Worm (Caenorhabditis elegans) whole organism, mixed stage, embryonic: ENCODE measurements around the gene atgp-2.
A peak's percentile ranks its signal among the peaks of the same experiment; 100 is the strongest.

ENCODE experiments used
- M03D4.4 ChIP-seq: sonication (generic microtip); optimal IDR thresholded peaks from 2 replicates; lab custom pipeline; 2017; ENCODE audit warnings: mild to moderate bottlenecking, missing genetic modification characterization, missing compliant biosample characterization
- bed-3 ChIP-seq: fragments of 200-800 bp; sonication (Bioruptor generic); optimal IDR thresholded peaks from 3 replicates; lab custom pipeline; 2018; ENCODE audit warnings: mild to moderate bottlenecking, missing genetic modification characterization, moderate library complexity, missing compliant biosample characterization
- ceh-39 ChIP-seq: fragments of 150-350 bp; optimal IDR thresholded peaks from 2 replicates; lab custom pipeline; 2014; ENCODE audit warnings: missing biosample characterization, missing genetic modification characterization
- ceh-43 ChIP-seq: fragments of 200-800 bp; sonication (Bioruptor generic); optimal IDR thresholded peaks from 2 replicates; lab custom pipeline; 2018; ENCODE audit warnings: mild to moderate bottlenecking, missing genetic modification characterization, moderate library complexity, missing compliant biosample characterization
- ceh-83 ChIP-seq: fragments of 200-800 bp; sonication (Bioruptor generic); optimal IDR thresholded peaks from 2 replicates; lab custom pipeline; 2018; ENCODE audit warnings: mild to moderate bottlenecking, missing genetic modification characterization, missing compliant biosample characterization
- ces-1 ChIP-seq: fragments of 150-350 bp; optimal IDR thresholded peaks from 2 replicates; lab custom pipeline; 2014; ENCODE audit warnings: missing biosample characterization, missing genetic modification reagents, missing genetic modification characterization
- cnd-1 ChIP-seq: fragments of 200-800 bp; sonication (Bioruptor generic); optimal IDR thresholded peaks from 2 replicates; lab custom pipeline; 2018; ENCODE audit warnings: mild to moderate bottlenecking, missing genetic modification characterization, missing compliant biosample characterization
- drap-1 ChIP-seq: fragments of 200-800 bp; sonication (Bioruptor generic); optimal IDR thresholded peaks from 3 replicates; lab custom pipeline; 2018; ENCODE audit warnings: mild to moderate bottlenecking, missing genetic modification characterization, missing compliant biosample characterization
- elt-1 ChIP-seq: sonication (generic microtip); optimal IDR thresholded peaks from 2 replicates; lab custom pipeline; 2017; ENCODE audit warnings: missing genetic modification characterization, mild to moderate bottlenecking, missing compliant biosample characterization, antibody characterized with exemption, moderate library complexity, borderline replicate concordance; ENCODE audit not compliant: insufficient read depth
- elt-3 ChIP-seq: fragments of 150-350 bp; optimal IDR thresholded peaks from 2 replicates; lab custom pipeline; 2014; ENCODE audit warnings: missing biosample characterization, missing genetic modification characterization
- flh-1 ChIP-seq: fragments of 200-800 bp; sonication (Bioruptor generic); optimal IDR thresholded peaks from 2 replicates; lab custom pipeline; 2018; ENCODE audit warnings: mild to moderate bottlenecking, missing genetic modification characterization, moderate library complexity, missing compliant biosample characterization
- ham-2 ChIP-seq: fragments of 200-800 bp; sonication (Bioruptor generic); optimal IDR thresholded peaks from 2 replicates; lab custom pipeline; 2018; ENCODE audit warnings: mild to moderate bottlenecking, missing genetic modification characterization, missing compliant biosample characterization
- hlh-1 ChIP-seq: fragments of 150-350 bp; optimal IDR thresholded peaks from 2 replicates; lab custom pipeline; 2014; ENCODE audit warnings: missing biosample characterization, missing genetic modification reagents, missing genetic modification characterization
- lin-13 ChIP-seq: fragments of 150-350 bp; optimal IDR thresholded peaks from 2 replicates; lab custom pipeline; 2014; ENCODE audit warnings: missing biosample characterization, missing genetic modification characterization
- lin-32 ChIP-seq: fragments of 200-800 bp; sonication (Bioruptor generic); optimal IDR thresholded peaks from 2 replicates; lab custom pipeline; 2018; ENCODE audit warnings: mild to moderate bottlenecking, missing genetic modification characterization, missing compliant biosample characterization
- lsy-2 ChIP-seq: fragments of 150-350 bp; optimal IDR thresholded peaks from 2 replicates; lab custom pipeline; 2014; ENCODE audit warnings: missing biosample characterization, missing genetic modification characterization
- mep-1 ChIP-seq: fragments of 150-350 bp; optimal IDR thresholded peaks from 2 replicates; lab custom pipeline; 2017; ENCODE audit warnings: missing biosample characterization, missing genetic modification reagents, missing genetic modification characterization, inconsistent platforms
- mls-2 ChIP-seq: sonication (generic microtip); optimal IDR thresholded peaks from 2 replicates; lab custom pipeline; 2016; ENCODE audit warnings: mild to moderate bottlenecking, missing genetic modification characterization, moderate library complexity, missing compliant biosample characterization
- nhr-12 ChIP-seq: fragments of 150-350 bp; optimal IDR thresholded peaks from 2 replicates; lab custom pipeline; 2014; ENCODE audit warnings: missing biosample characterization, missing genetic modification characterization
- nhr-28 ChIP-seq: fragments of 150-350 bp; optimal IDR thresholded peaks from 2 replicates; lab custom pipeline; 2014; ENCODE audit warnings: missing biosample characterization, missing genetic modification characterization
- nhr-76 ChIP-seq: sonication (generic microtip); optimal IDR thresholded peaks from 2 replicates; lab custom pipeline; 2017; ENCODE audit warnings: missing biosample characterization, missing genetic modification characterization
- pha-4 ChIP-seq: fragments of 150-350 bp; optimal IDR thresholded peaks from 2 replicates; lab custom pipeline; 2018; ENCODE audit warnings: missing biosample characterization, missing genetic modification reagents, missing genetic modification characterization
- sem-2 ChIP-seq: fragments of 200-800 bp; sonication (Bioruptor generic); optimal IDR thresholded peaks from 2 replicates; lab custom pipeline; 2018; ENCODE audit warnings: mild to moderate bottlenecking, missing genetic modification characterization, missing compliant biosample characterization
- snpc-4 ChIP-seq: fragments of 150-350 bp; optimal IDR thresholded peaks from 2 replicates; lab custom pipeline; 2014; ENCODE audit warnings: missing biosample characterization, missing genetic modification characterization
- sptf-1 ChIP-seq: sonication (generic microtip); optimal IDR thresholded peaks from 2 replicates; lab custom pipeline; 2017; ENCODE audit warnings: mild to moderate bottlenecking, missing genetic modification characterization, moderate library complexity, missing compliant biosample characterization
- tbx-8 ChIP-seq: fragments of 200-800 bp; sonication (Bioruptor generic); optimal IDR thresholded peaks from 2 replicates; lab custom pipeline; 2018; ENCODE audit warnings: mild to moderate bottlenecking, missing genetic modification characterization, moderate library complexity, missing compliant biosample characterization
- unc-39 ChIP-seq: fragments of 150-350 bp; optimal IDR thresholded peaks from 2 replicates; lab custom pipeline; 2014; ENCODE audit warnings: missing biosample characterization, missing genetic modification characterization
- unc-62 ChIP-seq: fragments of 150-350 bp; optimal IDR thresholded peaks from 2 replicates; lab custom pipeline; 2014; ENCODE audit warnings: missing biosample characterization, missing genetic modification reagents, missing genetic modification characterization
- zip-8 ChIP-seq: fragments of 150-350 bp; optimal IDR thresholded peaks from 2 replicates; lab custom pipeline; 2014; ENCODE audit warnings: missing biosample characterization, missing genetic modification characterization
- ztf-11 ChIP-seq: fragments of 150-350 bp; optimal IDR thresholded peaks from 2 replicates; lab custom pipeline; 2014; ENCODE audit warnings: missing biosample characterization, missing genetic modification characterization

The atgp-2 gene

DNA sequence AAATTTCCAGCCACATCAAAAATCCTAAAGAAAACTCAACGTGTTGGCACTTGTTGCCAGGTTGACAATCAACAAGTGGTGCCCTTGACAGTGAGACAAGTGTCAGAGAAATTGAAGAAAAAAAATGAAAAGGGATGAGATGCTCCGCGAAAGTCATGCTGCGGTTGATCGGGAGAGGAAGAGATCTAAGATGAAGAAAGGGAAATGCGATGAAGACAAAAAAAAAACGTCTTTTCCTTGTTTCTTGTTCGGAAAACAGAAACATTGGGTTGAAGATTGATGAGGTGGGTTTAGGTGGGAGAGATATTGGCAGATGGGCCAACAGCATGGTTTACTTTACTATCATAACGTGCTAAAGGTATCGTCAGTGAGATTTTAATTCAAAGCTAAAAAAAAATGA is 26.3 kb upstream of the atgp-2 start:
- no peak for TF ChIP-seq flh-1 (GFP tag; lab: Kevin White, UChicago)
- TF ChIP-seq nhr-28 (tag; lab: Kevin White, UChicago) = no peak
- no peak for TF ChIP-seq unc-39 (tag; lab: Kevin White, UChicago)
- TF ChIP-seq zip-8 (tag; lab: Kevin White, UChicago) = no peak
- no peak for TF ChIP-seq nhr-76 (tag; lab: Kevin White, UChicago)
- no peak for TF ChIP-seq ces-1 (GFP tag; lab: Kevin White, UChicago)
- TF ChIP-seq mls-2 (tag; lab: Kevin White, UChicago) = no peak
- no peak for TF ChIP-seq ceh-39 (tag; lab: Kevin White, UChicago)
- TF ChIP-seq lin-32 = no peak
- TF ChIP-seq mep-1 (tag; lab: Kevin White, UChicago) = no peak
- TF ChIP-seq pha-4 (tag; lab: Kevin White, UChicago) = no peak
- TF ChIP-seq, all 35 proteins: peak for 0

DNA sequence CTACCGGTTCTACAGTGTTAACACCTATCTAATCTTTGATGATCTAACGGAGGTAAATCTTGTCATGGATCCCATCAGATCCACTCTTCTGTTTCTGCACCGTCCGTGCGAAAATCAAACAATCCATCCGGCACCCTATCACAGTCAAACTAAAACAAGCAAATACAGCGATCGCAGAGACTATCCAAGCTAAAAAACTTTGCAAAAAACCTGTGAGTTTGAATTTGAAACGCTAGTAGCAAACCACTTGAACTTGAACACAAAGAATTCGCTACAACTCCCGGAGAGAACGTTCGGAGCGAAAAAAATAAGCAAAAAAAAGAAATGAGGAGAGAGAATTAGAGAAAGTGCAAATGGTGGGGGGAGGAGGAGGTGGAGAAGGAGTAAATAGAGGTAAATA is 24.7 kb upstream of the atgp-2 start:
- TF ChIP-seq mep-1 (tag; lab: Kevin White, UChicago) (no peak), ceh-39 (tag; lab: Kevin White, UChicago) (no peak), nhr-12 (no peak), ces-1 (GFP tag; lab: Kevin White, UChicago) (no peak), unc-39 (tag; lab: Kevin White, UChicago) (no peak), unc-62 (GFP tag; lab: Kevin White, UChicago) (no peak), ceh-43 (GFP tag; lab: Kevin White, UChicago) (no peak), bed-3 (no peak), elt-1 (tag; lab: Kevin White, UChicago) (no peak), hlh-1 (no peak), ceh-83 (GFP tag; lab: Kevin White, UChicago) (no peak), drap-1 (no peak), lsy-2 (tag; lab: Kevin White, UChicago) (no peak), zip-8 (tag; lab: Kevin White, UChicago) (no peak), nhr-76 (tag; lab: Kevin White, UChicago) (no peak), ztf-11 (tag; lab: Kevin White, UChicago) (no peak), sptf-1 (no peak)
- TF ChIP-seq, all 35 proteins: peak for 0

DNA sequence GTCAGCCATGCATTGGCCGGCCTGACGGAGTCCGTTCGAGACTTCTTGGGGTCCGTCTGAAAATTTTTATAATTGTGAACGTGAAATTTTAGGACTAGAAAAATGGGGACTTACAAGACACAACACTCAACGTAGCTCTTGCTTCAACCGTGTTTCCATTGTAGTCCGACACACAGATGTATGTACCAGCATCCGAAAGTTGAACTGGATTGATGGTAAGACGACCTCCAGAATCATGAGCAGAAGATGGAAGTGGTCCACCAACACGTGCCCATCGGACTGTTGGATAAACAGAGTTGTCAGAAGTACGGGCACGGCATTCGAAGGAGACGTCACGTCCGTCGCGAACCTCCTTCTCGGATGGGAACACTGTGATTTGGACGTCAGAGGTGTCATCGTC is 22.4 kb upstream of the atgp-2 start:
- TF ChIP-seq ceh-83 (GFP tag; lab: Kevin White, UChicago) = no peak
- no peak for TF ChIP-seq ceh-43 (GFP tag; lab: Kevin White, UChicago)
- TF ChIP-seq tbx-8 = no peak
- TF ChIP-seq cnd-1 (tag; lab: Kevin White, UChicago) = no peak
- TF ChIP-seq nhr-76 (tag; lab: Kevin White, UChicago) = no peak
- TF ChIP-seq zip-8 (tag; lab: Kevin White, UChicago) = no peak
- no peak for TF ChIP-seq ham-2
- TF ChIP-seq ztf-11 (tag; lab: Kevin White, UChicago) = no peak
- TF ChIP-seq flh-1 (GFP tag; lab: Kevin White, UChicago) = no peak
- TF ChIP-seq sptf-1 = no peak
- no peak for TF ChIP-seq sem-2 (GFP tag; lab: Kevin White, UChicago)
- TF ChIP-seq, all 35 proteins: peak for 0

DNA sequence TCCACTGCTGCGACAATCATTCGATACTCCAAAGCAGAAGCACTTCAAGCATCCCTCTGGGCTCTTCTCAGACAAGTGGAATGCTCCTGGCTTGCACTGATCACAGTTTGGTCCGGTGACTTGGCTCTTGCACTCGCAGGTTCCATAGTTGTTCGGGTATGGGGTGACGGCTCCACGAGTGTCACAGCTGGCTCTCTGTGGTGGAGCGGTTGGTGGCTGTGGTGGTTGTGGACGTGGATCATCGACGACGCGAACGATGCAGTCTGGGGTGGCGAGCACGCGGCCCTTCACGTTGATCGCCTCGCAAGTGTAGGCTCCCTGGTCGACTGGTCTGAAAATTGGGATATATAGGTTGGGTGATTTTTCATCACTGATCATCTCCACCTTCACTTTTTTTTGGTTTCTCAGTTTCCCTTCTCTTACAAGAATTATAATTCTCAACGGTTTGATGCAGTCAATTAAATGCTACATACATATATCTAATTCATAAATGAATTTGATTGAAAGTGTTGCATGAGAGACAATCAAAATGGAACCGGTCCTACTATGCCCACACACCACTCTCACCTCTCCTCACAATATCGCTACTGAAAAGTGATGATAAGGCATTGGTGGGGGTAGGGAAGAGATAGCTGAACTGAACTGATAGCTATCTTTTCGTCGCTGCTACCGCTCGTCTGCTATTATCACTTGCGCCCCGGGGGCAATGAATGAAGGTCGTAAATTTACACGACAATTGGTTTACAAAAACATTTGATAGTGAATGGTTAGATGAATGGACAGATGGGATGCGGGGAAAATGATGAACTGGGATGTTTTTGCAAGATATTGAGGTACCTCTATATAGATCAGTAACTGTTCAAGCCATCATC is 21.0 kb upstream of the atgp-2 start:
- no peak for TF ChIP-seq unc-62 (GFP tag; lab: Kevin White, UChicago)
- no peak for TF ChIP-seq M03D4.4 (tag; lab: Kevin White, UChicago)
- peak; percentile 36 for TF ChIP-seq ham-2
- no peak for TF ChIP-seq ces-1 (GFP tag; lab: Kevin White, UChicago)
- no peak for TF ChIP-seq tbx-8
- TF ChIP-seq nhr-12 = no peak
- TF ChIP-seq nhr-76 (tag; lab: Kevin White, UChicago) = no peak
- TF ChIP-seq zip-8 (tag; lab: Kevin White, UChicago) = no peak

DNA sequence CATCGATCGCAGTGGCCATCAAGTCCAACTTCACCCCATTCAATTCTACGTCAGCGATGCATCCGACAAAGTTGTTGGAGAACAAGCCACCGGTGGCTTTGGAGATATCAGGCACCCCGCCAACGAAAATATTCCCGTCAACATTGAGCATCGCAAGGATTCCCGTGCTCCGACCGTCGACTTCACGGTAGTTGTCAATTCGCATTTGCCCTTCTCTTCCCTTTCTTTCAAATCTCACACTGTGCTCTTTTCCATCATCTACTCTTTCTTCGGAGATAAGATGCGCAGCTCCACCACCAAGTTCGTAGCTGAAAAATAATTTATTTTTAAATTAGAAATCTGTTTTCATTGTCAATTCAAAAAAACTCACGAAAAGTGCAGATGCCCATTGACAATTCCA is 3.7 kb upstream of the atgp-2 start:
- TF ChIP-seq elt-3 (tag; lab: Kevin White, UChicago) (no peak), elt-1 (tag; lab: Kevin White, UChicago) (no peak), lin-13 (no peak), snpc-4 (tag; lab: Kevin White, UChicago) (no peak), zip-8 (tag; lab: Kevin White, UChicago) (no peak), ceh-83 (GFP tag; lab: Kevin White, UChicago) (no peak), mep-1 (tag; lab: Kevin White, UChicago) (no peak), ham-2 (no peak), cnd-1 (tag; lab: Kevin White, UChicago) (no peak), nhr-76 (tag; lab: Kevin White, UChicago) (no peak), sptf-1 (no peak), lin-32 (no peak), lsy-2 (tag; lab: Kevin White, UChicago) (no peak)
